Fruit fly (Drosophila melanogaster) whole organism, wandering third instar larva: ENCODE results near the gene CG32461.

Experiments
- Abd-B ChIP-seq: fragments of >200 bp; optimal IDR thresholded peaks from 2 replicates; lab custom pipeline; 2017; ENCODE audit warnings: missing biosample characterization, missing genetic modification characterization
- CG32264 ChIP-seq: fragments of 200-800 bp; sonication (Bioruptor generic); optimal IDR thresholded peaks from 2 replicates; lab custom pipeline; 2016; ENCODE audit warnings: missing biosample characterization, missing genetic modification characterization
- CG9705 ChIP-seq: fragments of 200-800 bp; sonication (Bioruptor generic); optimal IDR thresholded peaks from 2 replicates; lab custom pipeline; 2018; ENCODE audit warnings: missing biosample characterization, mild to moderate bottlenecking, missing genetic modification characterization
- CrebA ChIP-seq: fragments of 200-800 bp; sonication (Bioruptor generic); optimal IDR thresholded peaks from 2 replicates; lab custom pipeline; 2016; ENCODE audit warnings: missing biosample characterization, mild to moderate bottlenecking, missing genetic modification characterization, borderline replicate concordance
- Dif ChIP-seq: fragments of 200-275, 200-300 bp; sonication (Bioruptor generic); optimal IDR thresholded peaks from 2 replicates; lab custom pipeline; 2018; ENCODE audit warnings: missing biosample characterization, missing genetic modification characterization; ENCODE audit not compliant: partially characterized antibody
- GATAd ChIP-seq: sonication (Bioruptor generic); optimal IDR thresholded peaks from 2 replicates; lab custom pipeline; 2016; ENCODE audit warnings: missing biosample characterization, missing genetic modification characterization
- Hnf4 ChIP-seq: fragments of 200-800 bp; sonication (Bioruptor generic); optimal IDR thresholded peaks from 2 replicates; lab custom pipeline; 2016; ENCODE audit warnings: missing biosample characterization, mild to moderate bottlenecking, missing genetic modification characterization
- Hr78 ChIP-seq: fragments of >200 bp; optimal IDR thresholded peaks from 2 replicates; lab custom pipeline; 2017; ENCODE audit warnings: missing biosample characterization, missing genetic modification characterization
- Hr83 ChIP-seq: fragments of 200-300 bp; sonication (Bioruptor generic); optimal IDR thresholded peaks from 2 replicates; lab custom pipeline; 2016; ENCODE audit warnings: missing biosample characterization, mild to moderate bottlenecking, missing genetic modification characterization, moderate library complexity; ENCODE audit not compliant: poor library complexity, severe bottlenecking
- Myc ChIP-seq: fragments of >200 bp; optimal IDR thresholded peaks from 2 replicates; lab custom pipeline; 2017
- N ChIP-seq: fragments of >200 bp; optimal IDR thresholded peaks from 2 replicates; lab custom pipeline; 2018; ENCODE audit warnings: missing biosample characterization, missing external identifiers, missing genetic modification characterization
- Rel ChIP-seq, 2 experiments: fragments of 200-800 bp; sonication (Bioruptor generic) in 1 of 2; optimal IDR thresholded peaks; 2 replicates in 1 of 2; 3 replicates in 1 of 2; lab custom pipeline; 2016 to 2019; ENCODE audit warnings: mild to moderate bottlenecking in 2 of 2, missing biosample characterization in 2 of 2, missing genetic modification characterization in 2 of 2, moderate library complexity in 1 of 2
- Sp1 ChIP-seq: fragments of 200-800 bp; sonication (Bioruptor generic); optimal IDR thresholded peaks from 3 replicates; lab custom pipeline; 2019; ENCODE audit warnings: missing biosample characterization, mild to moderate bottlenecking, missing genetic modification characterization, moderate library complexity
- Vsx2 ChIP-seq: fragments of 200-300, 225-300 bp; sonication (Bioruptor generic); optimal IDR thresholded peaks from 2 replicates; lab custom pipeline; 2018; ENCODE audit warnings: missing biosample characterization, missing genetic modification characterization; ENCODE audit not compliant: partially characterized antibody
- brk ChIP-seq: fragments of 200-800 bp; sonication (Bioruptor generic); optimal IDR thresholded peaks from 2 replicates; lab custom pipeline; 2016; ENCODE audit warnings: missing biosample characterization, mild to moderate bottlenecking, missing genetic modification characterization
- dl ChIP-seq, 2 experiments: fragments of 175-275, 200-275 bp in 1 of 2; fragments of 200-275 bp in 1 of 2; sonication (Bioruptor generic); optimal IDR thresholded peaks; lab custom pipeline; 2018; ENCODE audit warnings: mild to moderate bottlenecking in 2 of 2, missing biosample characterization in 2 of 2, missing genetic modification characterization in 2 of 2, moderate library complexity in 2 of 2; ENCODE audit not compliant: partially characterized antibody in 2 of 2, insufficient read depth in 1 of 2
- dmrt93B ChIP-seq: fragments of 200-800 bp; sonication (Bioruptor generic); optimal IDR thresholded peaks from 2 replicates; lab custom pipeline; 2018; ENCODE audit warnings: missing biosample characterization, mild to moderate bottlenecking, missing genetic modification characterization
- dsf ChIP-seq: sonication (Bioruptor generic); optimal IDR thresholded peaks from 2 replicates; lab custom pipeline; 2016; ENCODE audit warnings: missing biosample characterization, missing genetic modification characterization, borderline replicate concordance
- ey ChIP-seq: fragments of 200-800 bp; sonication (Bioruptor generic); optimal IDR thresholded peaks from 2 replicates; lab custom pipeline; 2016; ENCODE audit warnings: missing biosample characterization, missing genetic modification characterization
- foxo ChIP-seq, 2 experiments: fragments of 200-800 bp; sonication (Bioruptor generic); optimal IDR thresholded peaks; 2 replicates in 1 of 2; 3 replicates in 1 of 2; lab custom pipeline; 2016 to 2017; ENCODE audit warnings: missing biosample characterization in 2 of 2, missing genetic modification characterization in 2 of 2
- fru ChIP-seq: fragments of 200-800 bp; sonication (Bioruptor generic); optimal IDR thresholded peaks from 3 replicates; lab custom pipeline; 2016; ENCODE audit warnings: missing biosample characterization, mild to moderate bottlenecking, missing genetic modification characterization
- jim ChIP-seq: fragments of 175-275, 200-325 bp; sonication (Bioruptor generic); optimal IDR thresholded peaks from 2 replicates; lab custom pipeline; 2016; ENCODE audit warnings: missing biosample characterization, mild to moderate bottlenecking, missing genetic modification characterization
- lola ChIP-seq: fragments of >200 bp; optimal IDR thresholded peaks from 2 replicates; lab custom pipeline; 2017; ENCODE audit warnings: missing biosample characterization, missing genetic modification characterization
- pan ChIP-seq: fragments of >200 bp; optimal IDR thresholded peaks from 2 replicates; lab custom pipeline; 2017
- psq ChIP-seq: fragments of 200-800 bp; sonication (Bioruptor generic); optimal IDR thresholded peaks from 3 replicates; lab custom pipeline; 2017; ENCODE audit warnings: missing biosample characterization, mild to moderate bottlenecking, missing genetic modification characterization, moderate library complexity
- rgr ChIP-seq: fragments of 200-800 bp; sonication (Bioruptor generic); optimal IDR thresholded peaks from 3 replicates; lab custom pipeline; 2016; ENCODE audit warnings: missing biosample characterization, mild to moderate bottlenecking, missing genetic modification characterization
- sage ChIP-seq: fragments of 200-800 bp; sonication (Bioruptor generic); optimal IDR thresholded peaks from 2 replicates; lab custom pipeline; 2016; ENCODE audit warnings: missing biosample characterization, mild to moderate bottlenecking, missing genetic modification characterization
- sv ChIP-seq: fragments of 200-800 bp; sonication (Bioruptor generic); optimal IDR thresholded peaks from 3 replicates; lab custom pipeline; 2016; ENCODE audit warnings: missing biosample characterization, missing genetic modification characterization
- tai ChIP-seq: sonication (Bioruptor generic); optimal IDR thresholded peaks from 2 replicates; lab custom pipeline; 2016; ENCODE audit warnings: missing biosample characterization, missing genetic modification characterization
- usp ChIP-seq: fragments of >200 bp; optimal IDR thresholded peaks from 2 replicates; lab custom pipeline; 2017; ENCODE audit warnings: missing biosample characterization, missing genetic modification characterization

The CG32461 gene

dm6 chr3L:22952703-22953102 is 2.4 kb downstream of the CG32461 start:
- TF ChIP-seq ey (GFP tag; lab: Kevin White, UChicago) (no peak), fru (no peak), Vsx2 (GFP tag; lab: Kevin White, UChicago) (no peak), CG32264 (GFP tag; lab: Kevin White, UChicago) (no peak), brk (GFP tag; lab: Kevin White, UChicago) (no peak), Myc (lab: Kevin White, UChicago) (no peak)

dm6 chr3L:22947993-22948954 is 6.8 kb downstream of the CG32461 start:
- TF ChIP-seq GATAd (GFP tag; lab: Kevin White, UChicago) (no peak), dmrt93B (GFP tag; lab: Kevin White, UChicago) (no peak), sv (no peak), tai (GFP tag; lab: Kevin White, UChicago) (no peak), jim (no peak), Sp1 (GFP tag; lab: Kevin White, UChicago) (no peak), dsf (no peak), CG9705 (GFP tag; lab: Kevin White, UChicago) (no peak), pan (lab: Kevin White, UChicago) (no peak), CG32264 (GFP tag; lab: Kevin White, UChicago) (no peak), Hnf4 (no peak), dl (GFP tag; optimal IDR thresholded peaks at IDR 0.05; lab: Kevin White, UChicago; ENCODE audit: insufficient read depth in 1 of 2, partially characterized antibody in 2 of 2) (no peak), Hr83 (GFP tag; lab: Kevin White, UChicago) (no peak), fru (no peak)

dm6 chr3L:22945264-22945941 is 9.7 kb downstream of the CG32461 start, which contains the start of gene Mes2:
Gene Mes2, plus strand, starts transcription at chr3L:22945657.
- TF ChIP-seq usp: no peak
- no peak for TF ChIP-seq Hr83 (GFP tag; lab: Kevin White, UChicago)
- peak; percentile 27 to 75 for TF ChIP-seq dl (GFP tag; optimal IDR thresholded peaks at IDR 0.05; lab: Kevin White, UChicago; ENCODE audit: insufficient read depth in 1 of 2, partially characterized antibody in 2 of 2)
- no peak for TF ChIP-seq foxo (GFP tag; optimal IDR thresholded peaks at IDR 0.05; lab: Kevin White, UChicago)
- TF ChIP-seq Dif (GFP tag; lab: Kevin White, UChicago): peak; percentile 52
- TF ChIP-seq Rel (GFP tag; optimal IDR thresholded peaks at IDR 0.05; lab: Kevin White, UChicago): no peak
- TF ChIP-seq Rel (tag; optimal IDR thresholded peaks at IDR 0.05; lab: Kevin White, UChicago): peak; percentile 63
- TF ChIP-seq psq (GFP tag; lab: Kevin White, UChicago): no peak
- no peak for TF ChIP-seq sage (GFP tag; lab: Kevin White, UChicago)

DNA sequence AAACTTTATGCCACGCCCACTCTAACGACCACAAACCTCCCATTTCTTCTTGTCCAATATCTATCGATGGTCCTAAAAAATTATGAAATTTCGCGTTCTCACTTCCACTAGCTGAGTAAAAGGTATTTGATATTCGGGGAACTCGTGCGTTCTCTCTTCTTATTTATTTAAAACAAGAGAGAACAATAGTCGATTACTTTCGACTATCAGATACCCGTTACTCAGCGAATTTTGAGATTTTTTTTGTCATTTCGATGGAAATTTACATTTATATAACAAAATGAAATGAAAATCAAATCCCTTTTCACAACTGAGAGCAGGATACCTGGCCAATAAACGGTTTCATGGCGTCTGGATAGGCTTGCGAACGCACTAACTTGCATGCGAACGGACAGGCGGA is 10.6 kb downstream of the CG32461 start:
- no peak for TF ChIP-seq psq (GFP tag; lab: Kevin White, UChicago)

DNA sequence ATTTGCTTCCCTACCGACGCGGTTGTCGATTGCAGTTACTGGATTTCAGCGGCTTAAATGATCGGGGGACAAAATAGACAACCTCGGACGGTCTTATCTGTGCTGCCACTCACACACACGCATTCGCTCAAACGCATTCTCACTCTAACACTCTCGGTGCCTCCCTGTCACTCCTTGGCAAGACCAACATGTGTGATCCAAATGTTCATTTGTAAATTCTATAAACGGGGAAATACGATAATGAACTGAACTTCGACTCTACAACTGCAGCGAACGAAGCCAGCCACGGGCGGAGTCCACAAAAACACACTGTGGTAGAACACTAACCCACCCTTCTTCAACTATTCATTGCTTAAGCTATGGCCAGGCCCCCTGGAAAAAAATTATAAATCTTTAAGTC is 11.6 kb downstream of the CG32461 start:
- TF ChIP-seq lola: no peak
- TF ChIP-seq Abd-B (GFP tag; lab: Kevin White, UChicago): no peak
- TF ChIP-seq, all 38 proteins: peak for 0

dm6 chr3L:22940249-22940648 is 14.9 kb downstream of the CG32461 start:
- TF ChIP-seq jim (no peak), pan (lab: Kevin White, UChicago) (no peak), N (no peak), Abd-B (GFP tag; lab: Kevin White, UChicago) (no peak), usp (no peak), psq (GFP tag; lab: Kevin White, UChicago) (no peak), Rel (GFP tag; optimal IDR thresholded peaks at IDR 0.05; lab: Kevin White, UChicago) (no peak), Rel (tag; optimal IDR thresholded peaks at IDR 0.05; lab: Kevin White, UChicago) (no peak), Hr78 (GFP tag; lab: Kevin White, UChicago) (no peak), rgr (GFP tag; lab: Kevin White, UChicago) (no peak), CrebA (GFP tag; lab: Kevin White, UChicago) (no peak), CG9705 (GFP tag; lab: Kevin White, UChicago) (no peak), Dif (GFP tag; lab: Kevin White, UChicago) (no peak)
